Fruit fly (Drosophila melanogaster) whole organism, embryonic: Measurements from ENCODE around the gene RpL35.

Experiments used
- Abd-B ChIP-seq: fragments of 200-800 bp; sonication (Bioruptor generic); optimal IDR thresholded peaks from 2 replicates; lab custom pipeline; 2018; ENCODE audit warnings: missing biosample characterization, mild to moderate bottlenecking, missing genetic modification characterization, moderate library complexity
- Atf3 ChIP-seq: fragments of 200-800 bp; sonication (Bioruptor generic); optimal IDR thresholded peaks from 3 replicates; lab custom pipeline; 2016; ENCODE audit warnings: missing biosample characterization, missing genetic modification characterization
- Atf6 ChIP-seq: fragments of 200-800 bp; sonication (Bioruptor generic); IDR thresholded peaks from 2 replicates; pipeline ENCODE4 v1.3.6; 2022; ENCODE audit warnings: missing biosample characterization, missing genetic modification characterization
- BtbVII ChIP-seq: fragments of 200-800 bp; sonication (Bioruptor generic); optimal IDR thresholded peaks from 3 replicates; lab custom pipeline; 2017; ENCODE audit warnings: missing biosample characterization, mild to moderate bottlenecking, missing genetic modification characterization
- C15 ChIP-seq: fragments of 200-800 bp; sonication (Bioruptor generic); IDR thresholded peaks from 3 replicates; pipeline ENCODE4 v1.3.6; 2022; ENCODE audit warnings: missing biosample characterization, missing genetic modification characterization
- CG10209 ChIP-seq: fragments of 200-800 bp; sonication (Bioruptor generic); optimal IDR thresholded peaks from 3 replicates; lab custom pipeline; 2017; ENCODE audit warnings: missing biosample characterization, mild to moderate bottlenecking, missing genetic modification characterization, missing genetic modification reagents
- CG10565 ChIP-seq: fragments of 200-800 bp; sonication (Bioruptor generic); optimal IDR thresholded peaks from 3 replicates; lab custom pipeline; 2016; ENCODE audit warnings: missing biosample characterization, mild to moderate bottlenecking, missing genetic modification characterization
- CG10654 ChIP-seq: fragments of 200-800 bp; sonication (Bioruptor generic); optimal IDR thresholded peaks from 2 replicates; lab custom pipeline; 2016; ENCODE audit warnings: missing biosample characterization, missing genetic modification characterization
- CG11093 ChIP-seq: fragments of 200-800 bp; sonication (Bioruptor generic); IDR thresholded peaks from 3 replicates; pipeline ENCODE4 v1.3.6; 2022; ENCODE audit warnings: missing biosample characterization, missing genetic modification characterization
- CG11398 ChIP-seq: fragments of 200-800 bp; sonication (Bioruptor generic); optimal IDR thresholded peaks from 2 replicates; lab custom pipeline; 2016; ENCODE audit warnings: missing biosample characterization, missing genetic modification characterization
- CG11456 ChIP-seq: fragments of 200-800 bp; sonication (Bioruptor generic); IDR thresholded peaks from 3 replicates; pipeline ENCODE4 v1.3.6; 2022; ENCODE audit warnings: missing biosample characterization, missing genetic modification characterization
- CG13296 ChIP-seq: fragments of 200-800 bp; sonication (Bioruptor generic); optimal IDR thresholded peaks from 3 replicates; lab custom pipeline; 2018; ENCODE audit warnings: missing biosample characterization, mild to moderate bottlenecking, missing genetic modification characterization
- CG17912 ChIP-seq: fragments of 200-800 bp; sonication (Bioruptor generic); optimal IDR thresholded peaks from 2 replicates; lab custom pipeline; 2018; ENCODE audit warnings: missing biosample characterization, mild to moderate bottlenecking, missing genetic modification characterization
- CG30020 ChIP-seq: fragments of 200-800 bp; optimal IDR thresholded peaks from 2 replicates; lab custom pipeline; 2019; ENCODE audit warnings: missing biosample characterization, mild to moderate bottlenecking, missing genetic modification characterization, moderate library complexity
- CG3065 ChIP-seq: fragments of 200-800 bp; sonication (Bioruptor generic); optimal IDR thresholded peaks from 2 replicates; lab custom pipeline; 2016; ENCODE audit warnings: missing biosample characterization, missing genetic modification characterization
- CG3281 ChIP-seq: fragments of 200-800 bp; sonication (Bioruptor generic); optimal IDR thresholded peaks from 3 replicates; lab custom pipeline; 2017; ENCODE audit warnings: missing biosample characterization, mild to moderate bottlenecking, missing genetic modification characterization
- CG33213 ChIP-seq: fragments of 200-800 bp; sonication (Bioruptor generic); optimal IDR thresholded peaks from 3 replicates; lab custom pipeline; 2016; ENCODE audit warnings: missing biosample characterization, missing genetic modification characterization
- CG3838 ChIP-seq: fragments of 200-800 bp; sonication (Bioruptor generic); optimal IDR thresholded peaks from 3 replicates; lab custom pipeline; 2016; ENCODE audit warnings: missing biosample characterization, missing genetic modification characterization
- CG4328 ChIP-seq: fragments of 200-800 bp; sonication (Bioruptor generic); optimal IDR thresholded peaks from 3 replicates; lab custom pipeline; 2017; ENCODE audit warnings: missing biosample characterization, missing genetic modification reagents, missing genetic modification characterization
- CG6791 ChIP-seq: fragments of 200-800 bp; sonication (Bioruptor generic); IDR thresholded peaks from 3 replicates; pipeline ENCODE4 v1.3.6; 2022; ENCODE audit warnings: missing biosample characterization, missing genetic modification characterization; ENCODE audit not compliant: partially characterized antibody
- CG8290 ChIP-seq, 3 experiments: fragments of 200-800 bp; sonication (Bioruptor generic); optimal IDR thresholded peaks; 2 replicates each; lab custom pipeline; 2016 to 2019; ENCODE audit warnings: missing biosample characterization in 3 of 3, missing genetic modification characterization in 3 of 3, mild to moderate bottlenecking in 2 of 3, moderate library complexity in 1 of 3
- CG8924 ChIP-seq: fragments of 200-800 bp; optimal IDR thresholded peaks from 3 replicates; lab custom pipeline; 2019; ENCODE audit warnings: missing biosample characterization, mild to moderate bottlenecking, missing genetic modification characterization, moderate library complexity
- CG9727 ChIP-seq: fragments of 200-800 bp; sonication (Bioruptor generic); optimal IDR thresholded peaks from 3 replicates; lab custom pipeline; 2017; ENCODE audit warnings: missing biosample characterization, mild to moderate bottlenecking, missing genetic modification characterization
- Camta ChIP-seq: fragments of 200-800 bp; sonication (Bioruptor generic); optimal IDR thresholded peaks from 2 replicates; lab custom pipeline; 2016; ENCODE audit warnings: missing biosample characterization, missing genetic modification characterization
- D19B ChIP-seq: fragments of 200-800 bp; sonication (Bioruptor generic); optimal IDR thresholded peaks from 2 replicates; lab custom pipeline; 2017; ENCODE audit warnings: missing biosample characterization, mild to moderate bottlenecking, missing genetic modification characterization
- Dip3 ChIP-seq: fragments of 200-800 bp; sonication (Bioruptor generic); optimal IDR thresholded peaks from 3 replicates; lab custom pipeline; 2016; ENCODE audit warnings: missing biosample characterization, missing genetic modification characterization
- HLHmδ ChIP-seq: fragments of 200-800 bp; sonication (Bioruptor generic); optimal IDR thresholded peaks from 2 replicates; lab custom pipeline; 2018; ENCODE audit warnings: missing biosample characterization, mild to moderate bottlenecking, missing genetic modification characterization, moderate library complexity
- HmgZ ChIP-seq: fragments of 200-800 bp; sonication (Bioruptor generic); optimal IDR thresholded peaks from 2 replicates; lab custom pipeline; 2018; ENCODE audit warnings: missing biosample characterization, mild to moderate bottlenecking, missing genetic modification characterization
- Hsf ChIP-seq: fragments of 200-800 bp; sonication (Bioruptor generic); optimal IDR thresholded peaks from 3 replicates; lab custom pipeline; 2016; ENCODE audit warnings: missing biosample characterization, missing genetic modification characterization
- Lpt ChIP-seq: fragments of >200 bp; optimal IDR thresholded peaks from 2 replicates; lab custom pipeline; 2018; ENCODE audit warnings: missing biosample characterization, missing genetic modification characterization
- NFAT ChIP-seq: fragments of 200-800 bp; sonication (Bioruptor generic); IDR thresholded peaks from 2 replicates; pipeline ENCODE4 v1.3.6; 2022; ENCODE audit warnings: missing biosample characterization, missing genetic modification characterization
- Rx ChIP-seq: fragments of 200-800 bp; sonication (Bioruptor generic); IDR thresholded peaks from 2 replicates; pipeline ENCODE4 v1.3.6; 2022; ENCODE audit warnings: missing biosample characterization, missing genetic modification characterization
- TFAM ChIP-seq: fragments of 200-800 bp; sonication (Bioruptor generic); optimal IDR thresholded peaks from 2 replicates; lab custom pipeline; 2017; ENCODE audit warnings: missing biosample characterization, missing genetic modification characterization, inconsistent platforms
- ac ChIP-seq: fragments of 200-800 bp; sonication (Bioruptor generic); optimal IDR thresholded peaks from 3 replicates; lab custom pipeline; 2017; ENCODE audit warnings: missing biosample characterization, mild to moderate bottlenecking, missing genetic modification characterization
- ap ChIP-seq: fragments of 200-800 bp; sonication (Bioruptor generic); IDR thresholded peaks from 2 replicates; pipeline ENCODE4 v1.3.6; 2022; ENCODE audit warnings: missing biosample characterization, missing genetic modification characterization
- ato ChIP-seq: fragments of 200-800 bp; sonication (Bioruptor generic); IDR thresholded peaks from 2 replicates; pipeline ENCODE4 v1.3.6; 2022; ENCODE audit warnings: missing biosample characterization, missing genetic modification characterization; ENCODE audit not compliant: partially characterized antibody
- az2 ChIP-seq: fragments of 200-800 bp; sonication (Bioruptor generic); optimal IDR thresholded peaks from 3 replicates; lab custom pipeline; 2016; ENCODE audit warnings: missing biosample characterization, missing genetic modification characterization
- cg ChIP-seq: fragments of 200-800 bp; sonication (Bioruptor generic); optimal IDR thresholded peaks from 3 replicates; lab custom pipeline; 2019; ENCODE audit warnings: missing biosample characterization, mild to moderate bottlenecking, missing genetic modification characterization, moderate library complexity
- crol ChIP-seq: fragments of 200-800 bp; sonication (Bioruptor generic); IDR thresholded peaks from 2 replicates; pipeline ENCODE4 v1.3.6; 2022; ENCODE audit warnings: missing biosample characterization, missing genetic modification characterization
- cwo ChIP-seq: fragments of 200-800 bp; sonication (Bioruptor generic); optimal IDR thresholded peaks from 3 replicates; lab custom pipeline; 2017; ENCODE audit warnings: missing biosample characterization, missing genetic modification characterization, mild to moderate bottlenecking, moderate library complexity, missing genetic modification reagents
- disco-r ChIP-seq: fragments of 200-800 bp; sonication (Bioruptor generic); optimal IDR thresholded peaks from 2 replicates; lab custom pipeline; 2016; ENCODE audit warnings: missing biosample characterization, missing genetic modification characterization
- fd102C ChIP-seq: fragments of 200-800 bp; sonication (Bioruptor generic); optimal IDR thresholded peaks from 2 replicates; lab custom pipeline; 2018; ENCODE audit warnings: missing biosample characterization, mild to moderate bottlenecking, missing genetic modification characterization, moderate library complexity
- gt ChIP-seq: fragments of 200-800 bp; sonication (Bioruptor generic); IDR thresholded peaks from 2 replicates; pipeline ENCODE4 v1.3.6; 2022; ENCODE audit warnings: missing biosample characterization, missing genetic modification characterization
- kah ChIP-seq: fragments of 200-800 bp; sonication (Bioruptor generic); optimal IDR thresholded peaks from 2 replicates; lab custom pipeline; 2018; ENCODE audit warnings: missing biosample characterization, mild to moderate bottlenecking, missing genetic modification characterization
- lmd ChIP-seq: fragments of 200-800 bp; sonication (Bioruptor generic); IDR thresholded peaks from 2 replicates; pipeline ENCODE4 v1.3.6; 2022; ENCODE audit warnings: missing biosample characterization, missing genetic modification characterization
- nerfin-2 ChIP-seq: fragments of 200-800 bp; sonication (Bioruptor generic); IDR thresholded peaks from 2 replicates; pipeline ENCODE4 v1.3.6; 2022; ENCODE audit warnings: missing biosample characterization, missing genetic modification characterization; ENCODE audit not compliant: partially characterized antibody
- pb ChIP-seq: fragments of 200-800 bp; sonication (Bioruptor generic); optimal IDR thresholded peaks from 3 replicates; lab custom pipeline; 2016; ENCODE audit warnings: missing biosample characterization, missing genetic modification characterization
- tio ChIP-seq: fragments of 200-800 bp; sonication (Bioruptor generic); optimal IDR thresholded peaks from 2 replicates; lab custom pipeline; 2017; ENCODE audit warnings: missing biosample characterization, missing genetic modification characterization, inconsistent platforms
- toy ChIP-seq: fragments of 200-800 bp; sonication (Bioruptor generic); IDR thresholded peaks from 2 replicates; pipeline ENCODE4 v1.3.6; 2022; ENCODE audit warnings: missing biosample characterization, missing genetic modification characterization
- tup ChIP-seq: fragments of 200-800 bp; sonication (Bioruptor generic); optimal IDR thresholded peaks from 2 replicates; lab custom pipeline; 2016; ENCODE audit warnings: missing biosample characterization, mild to moderate bottlenecking, missing genetic modification characterization, moderate library complexity

RpL35 gene

DNA sequence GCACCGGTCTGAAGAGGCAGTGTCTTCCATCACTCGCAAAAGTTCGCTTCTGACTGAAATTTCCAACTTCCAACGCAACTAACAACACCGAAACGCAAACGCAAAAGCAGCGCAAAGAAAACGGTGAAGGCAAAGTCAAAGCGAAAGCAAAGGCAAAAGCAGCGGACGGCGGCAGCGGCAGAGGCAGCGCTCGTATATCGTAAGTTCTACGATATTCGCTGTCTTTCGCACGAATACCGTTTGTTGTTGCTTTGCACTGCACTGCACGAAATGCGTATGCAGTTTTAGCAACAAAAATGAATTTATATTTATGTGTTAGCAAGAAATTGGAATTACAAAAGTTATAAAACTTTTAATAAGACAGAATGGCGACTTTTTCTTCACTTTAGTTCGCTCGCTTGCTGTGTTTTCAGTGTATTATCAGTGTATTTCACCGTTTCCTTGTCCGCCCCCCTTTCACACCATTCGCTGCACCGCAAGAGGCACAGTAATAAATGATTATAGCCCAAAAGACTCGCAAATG, 23.7 kb upstream of the RpL35 start, which contains the start of gene OtopLa (continued):
- peak; percentile 79 for TF ChIP-seq CG9727
- peak; percentile 64 for TF ChIP-seq tup (GFP tag; lab: Kevin White, UChicago)
- peak; percentile 32 for TF ChIP-seq TFAM (GFP tag; lab: Kevin White, UChicago)
- peak; percentile 35 for TF ChIP-seq Dip3 (GFP tag; lab: Kevin White, UChicago)
- peak; percentile 66 for TF ChIP-seq kah (GFP tag; lab: Kevin White, UChicago)
- no peak for TF ChIP-seq C15
- TF ChIP-seq Hsf (GFP tag; lab: Kevin White, UChicago), result peak; percentile 82
- peak; percentile 85 for TF ChIP-seq Camta
- TF ChIP-seq CG8924 (tag; lab: Kevin White, UChicago), result peak; percentile 75
- peak; percentile 8 for TF ChIP-seq CG30020 (tag; lab: Kevin White, UChicago)
- TF ChIP-seq CG11093 (GFP tag; lab: Robert Waterston, UW), result peak; percentile 76
- no peak for TF ChIP-seq ato (GFP tag; lab: Robert Waterston, UW)
- peak; percentile 71 for TF ChIP-seq NFAT
- TF ChIP-seq nerfin-2 (GFP tag; lab: Robert Waterston, UW), result no peak
- TF ChIP-seq Atf6, result peak; percentile 81
- peak; percentile 70 for TF ChIP-seq HmgZ
- TF ChIP-seq gt (GFP tag; lab: Robert Waterston, UW), result peak; percentile 53; the same call in 1 of the 2 replicates
- peak; percentile 66 for TF ChIP-seq CG8290 (GFP tag; optimal IDR thresholded peaks at IDR 0.05; lab: Kevin White, UChicago)
- TF ChIP-seq CG8290 (tag; optimal IDR thresholded peaks at IDR 0.05; lab: Kevin White, UChicago), result peak in 1 of 2 experiments; percentile 70
- TF ChIP-seq CG10654 (GFP tag; lab: Kevin White, UChicago), result peak; percentile 73
- peak; percentile 55 for TF ChIP-seq D19B
- TF ChIP-seq CG10209 (GFP tag; lab: Kevin White, UChicago), result peak; percentile 83
- TF ChIP-seq CG11456, result peak; percentile 81
- peak; percentile 45 for TF ChIP-seq CG11398 (GFP tag; lab: Kevin White, UChicago)
- no peak for TF ChIP-seq cg (GFP tag; lab: Kevin White, UChicago)
- TF ChIP-seq CG3281 (GFP tag; lab: Kevin White, UChicago), result peak; percentile 79
- TF ChIP-seq toy, result peak; percentile 46; the same call in 1 of the 2 replicates
- no peak for TF ChIP-seq HLHmδ (GFP tag; lab: Kevin White, UChicago)
- peak; percentile 69 for TF ChIP-seq cwo (GFP tag; lab: Kevin White, UChicago)
- TF ChIP-seq Atf3 (GFP tag; lab: Kevin White, UChicago), result peak; percentile 63
- TF ChIP-seq CG4328 (GFP tag; lab: Kevin White, UChicago), result peak; percentile 26
- peak; percentile 34 for TF ChIP-seq CG3065 (GFP tag; lab: Kevin White, UChicago)
- no peak for TF ChIP-seq fd102C (GFP tag; lab: Kevin White, UChicago)
- TF ChIP-seq Rx, result peak; percentile 83
- peak; percentile 64 for TF ChIP-seq ap (GFP tag; lab: Robert Waterston, UW)
- peak; percentile 15 for TF ChIP-seq ac (GFP tag; lab: Kevin White, UChicago)
- peak; percentile 18 for TF ChIP-seq CG3838
- TF ChIP-seq lmd, result peak; percentile 84
- peak; percentile 64 for TF ChIP-seq tio (GFP tag; lab: Kevin White, UChicago)
- peak; percentile 46 for TF ChIP-seq CG10565 (GFP tag; lab: Kevin White, UChicago)
- peak; percentile 77 for TF ChIP-seq pb (GFP tag; lab: Kevin White, UChicago)
- TF ChIP-seq disco-r (GFP tag; lab: Kevin White, UChicago), result peak; percentile 43
- TF ChIP-seq Lpt (GFP tag; lab: Kevin White, UChicago), result no peak
- peak; percentile 72 for TF ChIP-seq CG13296
- TF ChIP-seq CG33213 (GFP tag; lab: Kevin White, UChicago), result peak; percentile 65
- TF ChIP-seq CG17912, result no peak
- peak; percentile 84 for TF ChIP-seq az2 (GFP tag; lab: Kevin White, UChicago)
- peak; percentile 72 for TF ChIP-seq BtbVII (GFP tag; lab: Kevin White, UChicago)
- TF ChIP-seq CG6791 (GFP tag; lab: Robert Waterston, UW), result no peak
- TF ChIP-seq Abd-B, result peak; percentile 78
- TF ChIP-seq crol (GFP tag; lab: Robert Waterston, UW), result peak; percentile 62
